Fruit fly (Drosophila melanogaster) whole organism, prepupa: ENCODE data around the gene Ero1L.

Experiments used
- CG10631 ChIP-seq: fragments of 200-800 bp; sonication (Bioruptor generic); optimal IDR thresholded peaks from 2 replicates; lab custom pipeline; 2016; ENCODE audit warnings: missing biosample characterization, missing genetic modification characterization
- CG16779 ChIP-seq: fragments of 200-800 bp; sonication (Bioruptor generic); optimal IDR thresholded peaks from 3 replicates; lab custom pipeline; 2017; ENCODE audit warnings: missing biosample characterization, mild to moderate bottlenecking, missing genetic modification characterization
- CG31627 ChIP-seq: fragments of 200-800 bp; sonication (Bioruptor generic); optimal IDR thresholded peaks from 3 replicates; lab custom pipeline; 2016; ENCODE audit warnings: missing biosample characterization, missing genetic modification characterization
- CG34406 ChIP-seq: fragments of 200-800 bp; sonication (Bioruptor generic); optimal IDR thresholded peaks from 3 replicates; lab custom pipeline; 2016; ENCODE audit warnings: missing biosample characterization, missing genetic modification characterization
- CG4318 ChIP-seq: fragments of 200-800 bp; sonication (Bioruptor generic); optimal IDR thresholded peaks from 3 replicates; lab custom pipeline; 2017; ENCODE audit warnings: missing biosample characterization, mild to moderate bottlenecking, missing genetic modification characterization
- CG7368 ChIP-seq: fragments of 200-800 bp; sonication (Bioruptor generic); optimal IDR thresholded peaks from 3 replicates; lab custom pipeline; 2016; ENCODE audit warnings: missing biosample characterization, missing genetic modification characterization
- esn ChIP-seq: fragments of 200-800 bp; sonication (Bioruptor generic); optimal IDR thresholded peaks from 2 replicates; lab custom pipeline; 2016; ENCODE audit warnings: missing biosample characterization, mild to moderate bottlenecking, missing genetic modification characterization, moderate library complexity
- net ChIP-seq: fragments of 200-800 bp; sonication (Bioruptor generic); optimal IDR thresholded peaks from 3 replicates; lab custom pipeline; 2016; ENCODE audit warnings: missing biosample characterization, missing genetic modification characterization

- TF ChIP-seq CG34406 (GFP tag; lab: Kevin White, UChicago) = no peak
- no peak for TF ChIP-seq CG10631 (GFP tag; lab: Kevin White, UChicago)
- TF ChIP-seq esn = no peak
- no peak for TF ChIP-seq net (GFP tag; lab: Kevin White, UChicago)
- TF ChIP-seq CG7368 (GFP tag; lab: Kevin White, UChicago) = no peak
- no peak for TF ChIP-seq CG16779 (tag; lab: Kevin White, UChicago)
- TF ChIP-seq CG4318 (GFP tag; lab: Kevin White, UChicago) = no peak
- no peak for TF ChIP-seq CG31627 (GFP tag; lab: Kevin White, UChicago)
Observed at dm6 chr3L:4128579-4128978, 41.6 kb upstream of the Ero1L start.
